Worm (Caenorhabditis elegans) whole organism, L4 larva: ENCODE measurements around the gene F13D12.5.

ENCODE experiments used
- F10B5.3 ChIP-seq: sonication (generic microtip); optimal IDR thresholded peaks from 2 replicates; lab custom pipeline; 2016; ENCODE audit warnings: mild to moderate bottlenecking, missing genetic modification characterization, missing compliant biosample characterization
- F26F4.8 ChIP-seq: fragments of 200-800 bp; sonication (Bioruptor generic); conservative IDR thresholded peaks from 2 replicates; pipeline ENCODE4 v1.3.6; 2022; ENCODE audit warnings: missing genetic modification characterization, missing compliant biosample characterization
- F37D6.2 ChIP-seq: sonication (generic microtip); optimal IDR thresholded peaks from 2 replicates; lab custom pipeline; 2016; ENCODE audit warnings: mild to moderate bottlenecking, missing genetic modification characterization, missing compliant biosample characterization
- F44E2.7 ChIP-seq: fragments of 200-800 bp; sonication (Bioruptor generic); IDR thresholded peaks from 2 replicates; pipeline ENCODE4 v2.1.2; 2022; ENCODE audit warnings: missing genetic modification characterization, missing compliant biosample characterization
- Y105C5A.15 ChIP-seq: fragments of 200-800 bp; sonication (Bioruptor generic); IDR thresholded peaks from 2 replicates; pipeline ENCODE4 v1.3.6; 2022; ENCODE audit warnings: missing genetic modification characterization, missing compliant biosample characterization
- Y75B8A.6 ChIP-seq: fragments of 200-800 bp; sonication (Bioruptor generic); IDR thresholded peaks from 2 replicates; pipeline ENCODE4 v1.3.6; 2022; ENCODE audit warnings: missing genetic modification reagents, missing genetic modification characterization, missing compliant biosample characterization
- ZK546.5 ChIP-seq, 2 experiments: sonication (generic microtip); optimal IDR thresholded peaks; 2 replicates each; lab custom pipeline; 2017; ENCODE audit warnings: missing biosample characterization in 2 of 2, missing genetic modification characterization in 2 of 2
- ama-1 ChIP-seq: fragments of 150-350 bp; optimal IDR thresholded peaks from 2 replicates; lab custom pipeline; 2014; ENCODE audit warnings: inconsistent platforms, mixed read lengths
- ceh-28 ChIP-seq: fragments of 150-350 bp; optimal IDR thresholded peaks from 2 replicates; lab custom pipeline; 2014; ENCODE audit warnings: missing biosample characterization, missing genetic modification reagents, missing genetic modification characterization
- ceh-32 ChIP-seq: sonication (generic microtip); optimal IDR thresholded peaks from 2 replicates; lab custom pipeline; 2016; ENCODE audit warnings: mild to moderate bottlenecking, missing genetic modification characterization, missing compliant biosample characterization; ENCODE audit not compliant: poor library complexity
- ceh-44 ChIP-seq: fragments of 200-800 bp; sonication (Bioruptor generic); IDR thresholded peaks from 2 replicates; pipeline ENCODE4 v1.3.6; 2022; ENCODE audit warnings: missing genetic modification reagents, missing genetic modification characterization, missing compliant biosample characterization
- ces-1 ChIP-seq: fragments of 150-350 bp; sonication (generic microtip); optimal IDR thresholded peaks from 4 replicates; lab custom pipeline; 2014; ENCODE audit warnings: missing biosample characterization, missing genetic modification reagents, missing genetic modification characterization
- cey-2 ChIP-seq: sonication (generic microtip); optimal IDR thresholded peaks from 3 replicates; lab custom pipeline; 2017; ENCODE audit warnings: missing genetic modification characterization, mild to moderate bottlenecking, missing compliant biosample characterization, antibody characterized with exemption, borderline replicate concordance; ENCODE audit not compliant: insufficient read depth
- daf-12 ChIP-seq: fragments of 150-350 bp; optimal IDR thresholded peaks from 2 replicates; lab custom pipeline; 2014; ENCODE audit warnings: missing biosample characterization, missing genetic modification reagents, missing genetic modification characterization
- daf-19 ChIP-seq: fragments of 200-800 bp; sonication (Bioruptor generic); conservative IDR thresholded peaks from 2 replicates; pipeline ENCODE4 v1.3.6; 2022; ENCODE audit warnings: missing genetic modification characterization, missing compliant biosample characterization
- dpl-1 ChIP-seq: fragments of 150-350 bp; optimal IDR thresholded peaks from 2 replicates; lab custom pipeline; 2014; ENCODE audit warnings: missing biosample characterization, missing genetic modification reagents, missing genetic modification characterization
- dve-1 ChIP-seq: sonication (generic microtip); optimal IDR thresholded peaks from 2 replicates; lab custom pipeline; 2017; ENCODE audit warnings: antibody characterized with exemption, mild to moderate bottlenecking, missing genetic modification characterization, missing compliant biosample characterization; ENCODE audit not compliant: insufficient read depth
- egl-43 ChIP-seq: fragments of 200-800 bp; sonication (Bioruptor generic); IDR thresholded peaks from 2 replicates; pipeline ENCODE4 v1.3.6; 2022; ENCODE audit warnings: missing genetic modification reagents, missing genetic modification characterization, missing compliant biosample characterization
- fos-1 ChIP-seq: fragments of 150-350 bp; optimal IDR thresholded peaks from 2 replicates; lab custom pipeline; 2014; ENCODE audit warnings: missing biosample characterization, missing genetic modification characterization
- hlh-11 ChIP-seq: fragments of 200-800 bp; sonication (Bioruptor generic); optimal IDR thresholded peaks from 2 replicates; lab custom pipeline; 2018; ENCODE audit warnings: mild to moderate bottlenecking, missing genetic modification characterization, missing compliant biosample characterization
- hmg-1.1 ChIP-seq: fragments of 200-800 bp; sonication (Bioruptor generic); IDR thresholded peaks from 2 replicates; pipeline ENCODE4 v1.3.6; 2022; ENCODE audit warnings: missing genetic modification reagents, missing genetic modification characterization, missing compliant biosample characterization
- lin-15B ChIP-seq: fragments of 150-350 bp; sonication (generic microtip); optimal IDR thresholded peaks from 3 replicates; lab custom pipeline; 2014; ENCODE audit warnings: missing biosample characterization, missing genetic modification characterization
- lin-38 ChIP-seq: fragments of 200-800 bp; sonication (Bioruptor generic); IDR thresholded peaks from 2 replicates; pipeline ENCODE4 v1.3.6; 2022; ENCODE audit warnings: missing genetic modification reagents, missing genetic modification characterization, missing compliant biosample characterization
- lir-3 ChIP-seq: sonication (generic microtip); optimal IDR thresholded peaks from 2 replicates; lab custom pipeline; 2016; ENCODE audit warnings: mild to moderate bottlenecking, missing genetic modification characterization, missing compliant biosample characterization
- lsy-2 ChIP-seq, 2 experiments: fragments of 150-350 bp in 1 of 2; sonication (generic microtip) in 1 of 2; optimal IDR thresholded peaks; 2 replicates each; lab custom pipeline; 2014 to 2017; ENCODE audit warnings: missing biosample characterization in 2 of 2, missing genetic modification characterization in 2 of 2
- madf-9 ChIP-seq: fragments of 200-800 bp; sonication (Bioruptor generic); conservative IDR thresholded peaks from 2 replicates; pipeline ENCODE4 v1.3.6; 2022; ENCODE audit warnings: missing genetic modification reagents, missing genetic modification characterization, missing compliant biosample characterization
- mdl-1 ChIP-seq, 2 experiments: fragments of 150-350 bp in 1 of 2; sonication (generic microtip) in 1 of 2; optimal IDR thresholded peaks; 2 replicates each; lab custom pipeline; 2014 to 2017; ENCODE audit warnings: missing biosample characterization in 2 of 2, missing genetic modification characterization in 2 of 2
- mdt-29 ChIP-seq: fragments of 200-800 bp; sonication (Bioruptor generic); IDR thresholded peaks from 2 replicates; pipeline ENCODE4 v1.3.6; 2022; ENCODE audit warnings: missing genetic modification reagents, missing genetic modification characterization, missing compliant biosample characterization
- mep-1 ChIP-seq: fragments of 150-350 bp; sonication (generic microtip); optimal IDR thresholded peaks from 3 replicates; lab custom pipeline; 2014; ENCODE audit warnings: missing biosample characterization, missing genetic modification characterization
- mes-2 ChIP-seq: sonication (generic microtip); optimal IDR thresholded peaks from 2 replicates; lab custom pipeline; 2016; ENCODE audit warnings: missing genotype, mild to moderate bottlenecking, missing genetic modification characterization, missing compliant biosample characterization; ENCODE audit not compliant: poor library complexity, severe bottlenecking
- nhr-10 ChIP-seq: fragments of 150-350 bp; optimal IDR thresholded peaks from 2 replicates; lab custom pipeline; 2014; ENCODE audit warnings: missing biosample characterization, missing genetic modification characterization
- nhr-102 ChIP-seq: sonication (generic microtip); optimal IDR thresholded peaks from 2 replicates; lab custom pipeline; 2016; ENCODE audit warnings: mild to moderate bottlenecking, missing genetic modification characterization, moderate library complexity, missing compliant biosample characterization
- nhr-11 ChIP-seq: fragments of 150-350 bp; optimal IDR thresholded peaks from 2 replicates; lab custom pipeline; 2014; ENCODE audit warnings: missing biosample characterization, missing genetic modification characterization
- nhr-111 ChIP-seq: fragments of 200-800 bp; sonication (Bioruptor generic); optimal IDR thresholded peaks from 2 replicates; lab custom pipeline; 2018; ENCODE audit warnings: mild to moderate bottlenecking, missing genetic modification characterization, missing compliant biosample characterization
- nhr-237 ChIP-seq: sonication (generic microtip); optimal IDR thresholded peaks from 2 replicates; lab custom pipeline; 2017; ENCODE audit warnings: missing biosample characterization, missing genetic modification characterization
- nhr-25 ChIP-seq: sonication (generic microtip); optimal IDR thresholded peaks from 2 replicates; lab custom pipeline; 2017; ENCODE audit warnings: missing genetic modification characterization, mild to moderate bottlenecking, missing compliant biosample characterization, antibody characterized with exemption, moderate library complexity, borderline replicate concordance; ENCODE audit not compliant: insufficient read depth
- nhr-42 ChIP-seq: fragments of 200-800 bp; sonication (Bioruptor generic); IDR thresholded peaks from 2 replicates; pipeline ENCODE4 v1.3.6; 2022; ENCODE audit warnings: missing genetic modification characterization, missing compliant biosample characterization
- nhr-48 ChIP-seq: sonication (generic microtip); optimal IDR thresholded peaks from 2 replicates; lab custom pipeline; 2016; ENCODE audit warnings: mild to moderate bottlenecking, missing genetic modification characterization, missing compliant biosample characterization
- nhr-6 ChIP-seq: fragments of 150-350 bp; optimal IDR thresholded peaks from 2 replicates; lab custom pipeline; 2014; ENCODE audit warnings: missing biosample characterization, missing genetic modification characterization
- nhr-77 ChIP-seq: fragments of 150-350 bp; optimal IDR thresholded peaks from 2 replicates; lab custom pipeline; 2014; ENCODE audit warnings: missing biosample characterization, missing genetic modification characterization
- php-3 ChIP-seq: fragments of 200-800 bp; sonication (Bioruptor generic); IDR thresholded peaks from 2 replicates; pipeline ENCODE4 v1.3.6; 2022; ENCODE audit warnings: missing genetic modification reagents, missing genetic modification characterization, missing compliant biosample characterization
- saeg-2 ChIP-seq: fragments of 200-800 bp; sonication (Bioruptor generic); IDR thresholded peaks from 2 replicates; pipeline ENCODE4 v1.3.6; 2022; ENCODE audit warnings: missing genetic modification reagents, missing genetic modification characterization, missing compliant biosample characterization
- set-16 ChIP-seq: fragments of 200-800 bp; sonication (Bioruptor generic); IDR thresholded peaks from 2 replicates; pipeline ENCODE4 v1.3.6; 2022; ENCODE audit warnings: missing genetic modification reagents, missing genetic modification characterization, missing compliant biosample characterization
- snpc-4 ChIP-seq: fragments of 150-350 bp; optimal IDR thresholded peaks from 2 replicates; lab custom pipeline; 2014; ENCODE audit warnings: missing biosample characterization, missing genetic modification characterization
- spr-1 ChIP-seq: sonication (generic microtip); optimal IDR thresholded peaks from 2 replicates; lab custom pipeline; 2016; ENCODE audit warnings: mild to moderate bottlenecking, missing genetic modification characterization, missing compliant biosample characterization
- tag-97 ChIP-seq: fragments of 200-800 bp; sonication (Bioruptor generic); IDR thresholded peaks from 2 replicates; pipeline ENCODE4 v1.3.6; 2022; ENCODE audit warnings: missing genetic modification characterization, missing compliant biosample characterization
- tra-1 ChIP-seq: fragments of 200-800 bp; sonication (Bioruptor generic); IDR thresholded peaks from 2 replicates; pipeline ENCODE4 v1.3.6; 2022; ENCODE audit warnings: missing genetic modification reagents, missing genetic modification characterization, missing compliant biosample characterization
- vab-7 ChIP-seq: fragments of 200-800 bp; sonication (Bioruptor generic); IDR thresholded peaks from 2 replicates; pipeline ENCODE4 v1.3.6; 2022; ENCODE audit warnings: missing genetic modification reagents, missing genetic modification characterization, missing compliant biosample characterization
- zfp-2 ChIP-seq: sonication (generic microtip); optimal IDR thresholded peaks from 2 replicates; lab custom pipeline; 2016; ENCODE audit warnings: mild to moderate bottlenecking, missing genetic modification characterization, missing compliant biosample characterization
- zip-11 ChIP-seq: fragments of 200-800 bp; sonication (Bioruptor generic); IDR thresholded peaks from 2 replicates; pipeline ENCODE4 v1.3.6; 2022; ENCODE audit warnings: missing genetic modification characterization, missing compliant biosample characterization
- ztf-11 ChIP-seq: fragments of 150-350 bp; optimal IDR thresholded peaks from 2 replicates; lab custom pipeline; 2014; ENCODE audit warnings: missing biosample characterization, missing genetic modification characterization

The F13D12.5 gene

DNA sequence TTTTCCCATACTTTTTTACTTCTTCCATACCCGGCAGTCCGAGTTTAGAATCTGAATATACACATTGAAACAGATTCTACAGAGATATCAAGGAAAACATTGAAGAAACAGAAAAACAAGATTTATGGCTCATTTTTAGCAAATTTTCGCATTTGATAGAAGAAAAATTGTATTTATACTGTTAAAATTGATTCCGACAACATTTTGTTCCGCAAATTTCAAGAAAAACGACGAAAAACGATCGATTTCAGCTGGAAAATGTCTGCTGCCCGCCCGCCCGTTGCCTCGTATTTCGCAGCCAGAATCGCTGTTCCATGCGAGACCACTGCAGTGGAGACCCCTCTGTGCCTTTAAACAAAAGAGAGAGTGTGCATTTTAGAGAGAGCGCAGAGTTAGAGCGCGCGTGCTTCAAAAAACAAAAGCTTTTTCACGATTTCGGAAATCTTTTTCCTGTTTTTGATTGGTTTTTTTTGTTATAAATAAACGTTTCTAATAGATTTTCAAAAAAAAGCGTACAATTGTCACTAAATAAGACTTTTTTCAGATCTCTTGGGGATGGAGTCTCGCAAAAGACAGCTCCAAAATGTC lies 51.4 kb downstream of the F13D12.5 start, which contains the start of the genes patr-1 and dna-2 (continued):
- peak; percentile 37 for TF ChIP-seq dve-1 (tag; lab: Kevin White, UChicago)
- TF ChIP-seq tra-1 (GFP tag; lab: Robert Waterston, UW) = no peak
- TF ChIP-seq lsy-2 (tag; optimal IDR thresholded peaks at IDR 0.05; lab: Kevin White, UChicago) = peak in 1 of 2 experiments; percentile 86
- no peak for TF ChIP-seq nhr-237 (tag; lab: Kevin White, UChicago)
- TF ChIP-seq snpc-4 (tag; lab: Kevin White, UChicago) = no peak
- TF ChIP-seq spr-1 (tag; lab: Kevin White, UChicago) = no peak
- peak; percentile 19; the same call in 1 of the 2 replicates for TF ChIP-seq nhr-42 (GFP tag; lab: Robert Waterston, UW)
- no peak for TF ChIP-seq zip-11
- no peak for TF ChIP-seq madf-9
- peak; percentile 64; the same call in 1 of the 2 replicates for TF ChIP-seq hmg-1.1 (GFP tag; lab: Robert Waterston, UW)
- TF ChIP-seq egl-43 (GFP tag; lab: Robert Waterston, UW) = no peak
- no peak for TF ChIP-seq ceh-28 (tag; lab: Kevin White, UChicago)
- no peak for TF ChIP-seq daf-19 (GFP tag; lab: Robert Waterston, UW)
- no peak for TF ChIP-seq ZK546.5 (tag; optimal IDR thresholded peaks at IDR 0.05; lab: Kevin White, UChicago)
- 0 out of 2 replicates have a peak, but pooled peaks have one; percentile 59 for TF ChIP-seq ceh-44 (GFP tag; lab: Robert Waterston, UW)
- no peak for TF ChIP-seq vab-7 (GFP tag; lab: Robert Waterston, UW)
- no peak for TF ChIP-seq cey-2 (tag; lab: Kevin White, UChicago)
- TF ChIP-seq nhr-10 (tag; lab: Kevin White, UChicago) = no peak
- TF ChIP-seq fos-1 (tag; lab: Kevin White, UChicago) = no peak
- peak; percentile 67 for TF ChIP-seq ama-1
- TF ChIP-seq nhr-6 (tag; lab: Kevin White, UChicago) = peak; percentile 70
- TF ChIP-seq F10B5.3 (tag; lab: Kevin White, UChicago) = no peak
- peak; percentile 65 for TF ChIP-seq lin-38 (GFP tag; lab: Robert Waterston, UW)
- TF ChIP-seq F37D6.2 = no peak
- TF ChIP-seq dpl-1 (GFP tag; lab: Kevin White, UChicago) = peak; percentile 85
- TF ChIP-seq hlh-11 (tag; lab: Kevin White, UChicago) = peak; percentile 59
- no peak for TF ChIP-seq nhr-25 (tag; lab: Kevin White, UChicago)
- TF ChIP-seq nhr-111 = no peak
- TF ChIP-seq lin-15B (tag; lab: Kevin White, UChicago) = no peak
- TF ChIP-seq F26F4.8 (GFP tag; lab: Robert Waterston, UW) = no peak
- TF ChIP-seq nhr-11 = peak; percentile 30
- TF ChIP-seq mdl-1 (tag; optimal IDR thresholded peaks at IDR 0.05; lab: Kevin White, UChicago) = peak; percentile 23 to 65
- no peak for TF ChIP-seq lir-3 (tag; lab: Kevin White, UChicago)
- no peak for TF ChIP-seq daf-12 (tag; lab: Kevin White, UChicago)
- peak; percentile 55 for TF ChIP-seq mep-1 (tag; lab: Kevin White, UChicago)
- TF ChIP-seq mes-2 (tag; lab: Kevin White, UChicago) = peak; percentile 74
- TF ChIP-seq zfp-2 (tag; lab: Kevin White, UChicago) = no peak
- TF ChIP-seq ceh-32 (tag; lab: Kevin White, UChicago) = no peak
- no peak for TF ChIP-seq mdt-29 (GFP tag; lab: Robert Waterston, UW)
- no peak for TF ChIP-seq tag-97 (GFP tag; lab: Robert Waterston, UW)
- TF ChIP-seq nhr-102 (tag; lab: Kevin White, UChicago) = no peak
- TF ChIP-seq php-3 = no peak
- TF ChIP-seq ces-1 = no peak
- TF ChIP-seq nhr-77 (tag; lab: Kevin White, UChicago) = no peak
- no peak for TF ChIP-seq F44E2.7 (GFP tag; lab: Robert Waterston, UW)
- TF ChIP-seq set-16 = 0 out of 2 replicates have a peak, but pooled peaks have one; percentile 6
- TF ChIP-seq ztf-11 (tag; lab: Kevin White, UChicago) = no peak
- no peak for TF ChIP-seq Y105C5A.15
- TF ChIP-seq Y75B8A.6 (GFP tag; lab: Robert Waterston, UW) = no peak
- no peak for TF ChIP-seq nhr-48 (tag; lab: Kevin White, UChicago)
- no peak for TF ChIP-seq saeg-2
